Fruit fly (Drosophila melanogaster) whole organism, embryonic: Measurements from ENCODE around the gene CG33490.

Experiments
- CG10147 ChIP-seq: fragments of 200-800 bp; sonication (Bioruptor generic); optimal IDR thresholded peaks from 2 replicates; lab custom pipeline; 2019; ENCODE audit warnings: missing biosample characterization, mild to moderate bottlenecking, missing genetic modification characterization, moderate library complexity
- CG1024 ChIP-seq: fragments of 200-800 bp; sonication (Bioruptor generic); IDR thresholded peaks from 2 replicates; pipeline ENCODE4 v1.3.6; 2022; ENCODE audit warnings: missing biosample characterization, missing genetic modification characterization
- CG11723 ChIP-seq: fragments of 200-800 bp; sonication (Bioruptor generic); optimal IDR thresholded peaks from 2 replicates; lab custom pipeline; 2017; ENCODE audit warnings: missing biosample characterization, mild to moderate bottlenecking, missing genetic modification characterization
- CG12071 ChIP-seq: fragments of 200-800 bp; sonication (Bioruptor generic); optimal IDR thresholded peaks from 3 replicates; lab custom pipeline; 2018; ENCODE audit warnings: missing biosample characterization, mild to moderate bottlenecking, missing genetic modification characterization
- CG13287 ChIP-seq: fragments of 200-800 bp; sonication (Bioruptor generic); IDR thresholded peaks from 2 replicates; pipeline ENCODE4 v1.3.6; 2022; ENCODE audit warnings: missing biosample characterization, missing genetic modification characterization; ENCODE audit not compliant: partially characterized antibody
- CG13624 ChIP-seq: fragments of 200-800 bp; sonication (Bioruptor generic); optimal IDR thresholded peaks from 2 replicates; lab custom pipeline; 2016; ENCODE audit warnings: missing biosample characterization, missing genetic modification characterization
- CG15011 ChIP-seq: fragments of 200-800 bp; sonication (Bioruptor generic); optimal IDR thresholded peaks from 3 replicates; lab custom pipeline; 2018; ENCODE audit warnings: missing biosample characterization, mild to moderate bottlenecking, missing genetic modification characterization
- CG16779 ChIP-seq: fragments of 200-800 bp; sonication (Bioruptor generic); IDR thresholded peaks from 2 replicates; pipeline ENCODE4 v1.3.6; 2022; ENCODE audit warnings: missing biosample characterization, missing genetic modification characterization
- CG17359 ChIP-seq: fragments of 200-800 bp; sonication (Bioruptor generic); optimal IDR thresholded peaks from 3 replicates; lab custom pipeline; 2018; ENCODE audit warnings: missing biosample characterization, mild to moderate bottlenecking, missing genetic modification characterization, moderate library complexity
- CG17568 ChIP-seq: fragments of 200-800 bp; sonication (Bioruptor generic); optimal IDR thresholded peaks from 2 replicates; lab custom pipeline; 2018; ENCODE audit warnings: missing biosample characterization, mild to moderate bottlenecking, missing genetic modification characterization, moderate library complexity
- CG18011 ChIP-seq: fragments of 200-800 bp; sonication (Bioruptor generic); optimal IDR thresholded peaks from 2 replicates; lab custom pipeline; 2017; ENCODE audit warnings: missing biosample characterization, missing genetic modification characterization, mild to moderate bottlenecking, moderate library complexity, missing genotype
- CG18262 ChIP-seq: fragments of 200-800 bp; optimal IDR thresholded peaks from 3 replicates; lab custom pipeline; 2019; ENCODE audit warnings: missing biosample characterization, mild to moderate bottlenecking, missing genetic modification characterization, moderate library complexity
- CG2199 ChIP-seq: fragments of 200-800 bp; sonication (Bioruptor generic); IDR thresholded peaks from 3 replicates; pipeline ENCODE4 v1.3.6; 2022; ENCODE audit warnings: missing biosample characterization, missing genetic modification characterization
- CG2875 ChIP-seq: fragments of 200-800 bp; sonication (Bioruptor generic); optimal IDR thresholded peaks from 2 replicates; lab custom pipeline; 2017; ENCODE audit warnings: missing biosample characterization, mild to moderate bottlenecking, missing genetic modification characterization, missing genetic modification reagents
- CG4730 ChIP-seq: fragments of 200-800 bp; sonication (Bioruptor generic); IDR thresholded peaks from 2 replicates; pipeline ENCODE4 v1.3.6; 2022; ENCODE audit warnings: missing biosample characterization, missing genetic modification characterization
- CG7556 ChIP-seq: fragments of 200-800 bp; sonication (Bioruptor generic); optimal IDR thresholded peaks from 2 replicates; lab custom pipeline; 2017; ENCODE audit warnings: missing biosample characterization, mild to moderate bottlenecking, missing genetic modification characterization
- CG7987 ChIP-seq: fragments of 200-800 bp; sonication (Bioruptor generic); optimal IDR thresholded peaks from 2 replicates; lab custom pipeline; 2018; ENCODE audit warnings: missing biosample characterization, mild to moderate bottlenecking, missing genetic modification characterization, moderate library complexity
- CG8478 ChIP-seq: fragments of >200 bp; optimal IDR thresholded peaks from 2 replicates; lab custom pipeline; 2018
- CG9932 ChIP-seq: fragments of 200-800 bp; sonication (Bioruptor generic); IDR thresholded peaks from 2 replicates; pipeline ENCODE4 v1.3.6; 2022; ENCODE audit warnings: missing biosample characterization, missing genetic modification characterization
- CHES-1-like ChIP-seq: fragments of 200-800 bp; sonication (Bioruptor generic); optimal IDR thresholded peaks from 2 replicates; lab custom pipeline; 2016; ENCODE audit warnings: missing biosample characterization, missing genetic modification characterization
- CoRest ChIP-seq: fragments of 200-800 bp; sonication (Bioruptor generic); optimal IDR thresholded peaks from 3 replicates; lab custom pipeline; 2018; ENCODE audit warnings: missing biosample characterization, mild to moderate bottlenecking, missing genetic modification characterization, moderate library complexity
- CrebB ChIP-seq: fragments of 200-800 bp; sonication (Bioruptor generic); optimal IDR thresholded peaks from 3 replicates; lab custom pipeline; 2018; ENCODE audit warnings: missing biosample characterization, mild to moderate bottlenecking, missing genetic modification characterization
- HLH4C ChIP-seq: fragments of 200-800 bp; sonication (Bioruptor generic); IDR thresholded peaks from 3 replicates; pipeline ENCODE4 v1.3.6; 2022; ENCODE audit warnings: missing biosample characterization, missing genetic modification characterization; ENCODE audit not compliant: partially characterized antibody
- Hmr ChIP-seq: fragments of 200-800 bp; sonication (Bioruptor generic); optimal IDR thresholded peaks from 3 replicates; lab custom pipeline; 2017; ENCODE audit warnings: mild to moderate bottlenecking, missing biosample characterization, missing genetic modification reagents, missing genetic modification characterization
- Hr3 ChIP-seq: fragments of 200-800 bp; sonication (Bioruptor generic); optimal IDR thresholded peaks from 3 replicates; lab custom pipeline; 2016; ENCODE audit warnings: missing biosample characterization, missing genetic modification characterization
- MTF-1 ChIP-seq: fragments of 200-800 bp; sonication (Bioruptor generic); optimal IDR thresholded peaks from 2 replicates; lab custom pipeline; 2018; ENCODE audit warnings: missing biosample characterization, mild to moderate bottlenecking, missing genetic modification characterization, borderline replicate concordance
- Pdp1 ChIP-seq, 2 experiments: fragments of 200-800 bp; sonication (Bioruptor generic); optimal IDR thresholded peaks; 3 replicates each; lab custom pipeline; 2016; ENCODE audit warnings: missing biosample characterization in 2 of 2, missing genetic modification characterization in 2 of 2, mild to moderate bottlenecking in 1 of 2, moderate library complexity in 1 of 2
- Rfx ChIP-seq: fragments of 200-800 bp; sonication (Bioruptor generic); IDR thresholded peaks from 2 replicates; pipeline ENCODE4 v1.3.6; 2022; ENCODE audit warnings: missing biosample characterization, missing genetic modification characterization
- Scr ChIP-seq: fragments of 200-800 bp; sonication (Bioruptor generic); IDR thresholded peaks from 2 replicates; pipeline ENCODE4 v1.3.6; 2022; ENCODE audit warnings: missing biosample characterization, missing genetic modification characterization; ENCODE audit not compliant: partially characterized antibody
- Sin3A ChIP-seq: fragments of >200 bp; optimal IDR thresholded peaks from 2 replicates; lab custom pipeline; 2018
- chif ChIP-seq, 2 experiments: fragments of 200-800 bp; sonication (Bioruptor generic); optimal IDR thresholded peaks; 3 replicates each; lab custom pipeline; 2016; ENCODE audit warnings: missing biosample characterization in 2 of 2, missing genetic modification characterization in 2 of 2
- crp ChIP-seq, 2 experiments: fragments of 200-800 bp; sonication (Bioruptor generic); optimal IDR thresholded peaks; 2 replicates in 1 of 2; 3 replicates in 1 of 2; lab custom pipeline; 2017; ENCODE audit warnings: missing biosample characterization in 2 of 2, missing genetic modification characterization in 2 of 2, mild to moderate bottlenecking in 1 of 2, moderate library complexity in 1 of 2
- da ChIP-seq: fragments of 200-800 bp; sonication (Bioruptor generic); optimal IDR thresholded peaks from 2 replicates; lab custom pipeline; 2016; ENCODE audit warnings: missing biosample characterization, missing genetic modification characterization
- dm ChIP-seq: fragments of 200-800 bp; sonication (Bioruptor generic); optimal IDR thresholded peaks from 3 replicates; lab custom pipeline; 2016; ENCODE audit warnings: missing biosample characterization, missing genetic modification characterization
- exex ChIP-seq: fragments of 200-800 bp; sonication (Bioruptor generic); optimal IDR thresholded peaks from 4 replicates; lab custom pipeline; 2018; ENCODE audit warnings: missing biosample characterization, mild to moderate bottlenecking, missing genetic modification characterization, moderate library complexity
- gem ChIP-seq: fragments of 200-800 bp; sonication (Bioruptor generic); optimal IDR thresholded peaks from 2 replicates; lab custom pipeline; 2019; ENCODE audit warnings: missing biosample characterization, mild to moderate bottlenecking, missing genetic modification characterization, moderate library complexity
- grau ChIP-seq: fragments of 200-800 bp; optimal IDR thresholded peaks from 3 replicates; lab custom pipeline; 2019; ENCODE audit warnings: missing biosample characterization, mild to moderate bottlenecking, missing genetic modification characterization, moderate library complexity
- mirr ChIP-seq: fragments of 200-800 bp; sonication (Bioruptor generic); optimal IDR thresholded peaks from 3 replicates; lab custom pipeline; 2018; ENCODE audit warnings: missing biosample characterization, mild to moderate bottlenecking, missing genetic modification characterization
- nerfin-1 ChIP-seq: fragments of 200-800 bp; sonication (Bioruptor generic); optimal IDR thresholded peaks from 3 replicates; lab custom pipeline; 2019; ENCODE audit warnings: missing biosample characterization, mild to moderate bottlenecking, missing genetic modification characterization, moderate library complexity
- onecut ChIP-seq: fragments of 200-800 bp; sonication (Bioruptor generic); IDR thresholded peaks from 2 replicates; pipeline ENCODE4 v1.3.6; 2022; ENCODE audit warnings: missing biosample characterization, missing genetic modification characterization
- schlank ChIP-seq: fragments of 200-800 bp; sonication (Bioruptor generic); optimal IDR thresholded peaks from 2 replicates; lab custom pipeline; 2018; ENCODE audit warnings: missing biosample characterization, mild to moderate bottlenecking, missing genetic modification characterization
- sens ChIP-seq: fragments of 200-800 bp; sonication (Bioruptor generic); peaks from one replicate; lab custom pipeline; 2016; ENCODE audit warnings: missing biosample characterization, missing genetic modification characterization
- tgo ChIP-seq: fragments of 200-800 bp; sonication (Bioruptor generic); IDR thresholded peaks from 3 replicates; pipeline ENCODE4 v1.3.6; 2022; ENCODE audit warnings: missing biosample characterization, missing genetic modification characterization
- tin ChIP-seq: fragments of 200-800 bp; sonication (Bioruptor generic); optimal IDR thresholded peaks from 3 replicates; lab custom pipeline; 2016; ENCODE audit warnings: missing biosample characterization, missing genetic modification characterization
- z ChIP-seq: fragments of 200-800 bp; sonication (Bioruptor generic); IDR thresholded peaks from 3 replicates; pipeline ENCODE4 v1.3.6; 2022; ENCODE audit warnings: missing biosample characterization, missing genetic modification characterization

Gene CG33490

DNA sequence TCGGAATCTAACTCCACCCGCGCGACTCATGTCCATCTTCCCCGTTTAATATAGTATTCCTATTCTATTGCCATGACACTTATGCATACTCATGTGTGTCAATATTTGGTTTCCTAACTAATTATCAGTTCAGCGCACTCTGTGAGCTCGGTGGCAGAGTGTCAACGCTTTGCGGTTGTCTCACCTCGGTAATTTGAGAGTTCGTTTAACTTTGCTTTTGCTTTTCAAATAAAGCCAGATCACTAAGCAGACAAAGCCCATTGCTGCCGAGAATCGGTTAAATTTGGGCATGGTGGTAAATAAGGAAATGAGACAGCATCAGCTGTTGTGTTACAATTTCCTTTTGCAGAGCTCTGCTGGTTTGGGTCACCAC, 34.1 kb downstream of the CG33490 start (continued):
- TF ChIP-seq chif (GFP tag; optimal IDR thresholded peaks at IDR 0.05; lab: Kevin White, UChicago) (no peak), mirr (peak; percentile 68), CG13624 (no peak), CG8478 (lab: Kevin White, UChicago) (no peak), CG7987 (GFP tag; lab: Kevin White, UChicago) (peak; percentile 80), CG17359 (tag; lab: Kevin White, UChicago) (peak; percentile 24), CG9932 (GFP tag; lab: Robert Waterston, UW) (no peak), CG7556 (GFP tag; lab: Kevin White, UChicago) (peak; percentile 11), Hr3 (no peak), tin (GFP tag; lab: Kevin White, UChicago) (no peak), grau (tag; lab: Kevin White, UChicago) (peak; percentile 1), da (GFP tag; lab: Kevin White, UChicago) (no peak), Sin3A (lab: Kevin White, UChicago) (no peak), dm (no peak), CG10147 (GFP tag; lab: Kevin White, UChicago) (peak; percentile 22), Scr (GFP tag; lab: Robert Waterston, UW) (no peak), Pdp1 (GFP tag; optimal IDR thresholded peaks at IDR 0.05; lab: Kevin White, UChicago) (peak in 1 of 2 experiments; percentile 10), CG18011 (no peak), CrebB (tag; lab: Kevin White, UChicago) (peak; percentile 64), schlank (tag; lab: Kevin White, UChicago) (no peak), CG13287 (no peak), CG18262 (tag; lab: Kevin White, UChicago) (peak; percentile 20), exex (tag; lab: Kevin White, UChicago) (peak; percentile 13), CG2199 (GFP tag; lab: Robert Waterston, UW) (0 out of 3 replicates have a peak, but pooled peaks have one; percentile 39), onecut (peak; percentile 29; the same call in 1 of the 2 replicates), CG4730 (GFP tag; lab: Robert Waterston, UW) (0 out of 2 replicates have a peak, but pooled peaks have one; percentile 13), gem (tag; lab: Kevin White, UChicago) (peak; percentile 39), nerfin-1 (tag; lab: Kevin White, UChicago) (peak; percentile 8), crp (GFP tag; optimal IDR thresholded peaks at IDR 0.05; lab: Kevin White, UChicago) (no peak), tgo (GFP tag; lab: Robert Waterston, UW) (no peak), CG2875 (peak; percentile 62), Hmr (GFP tag; lab: Kevin White, UChicago) (peak; percentile 51), CG16779 (no peak), CG1024 (GFP tag; lab: Robert Waterston, UW) (peak; percentile 21; the same call in 1 of the 2 replicates), MTF-1 (GFP tag; lab: Kevin White, UChicago) (peak; percentile 5), CG11723 (GFP tag; lab: Kevin White, UChicago) (peak; percentile 44), CG17568 (GFP tag; lab: Kevin White, UChicago) (peak; percentile 75), CoRest (peak; percentile 5), Rfx (peak; percentile 53; the same call in 1 of the 2 replicates), HLH4C (no peak), CG12071 (peak; percentile 72), CHES-1-like (GFP tag; lab: Kevin White, UChicago) (peak; percentile 8), sens (peak; percentile 24), z (GFP tag; lab: Robert Waterston, UW) (no peak), CG15011 (GFP tag; lab: Kevin White, UChicago) (peak; percentile 13)
